Worm (Caenorhabditis elegans) whole organism, early embryonic: Measurements from ENCODE around the gene T22F3.10.
"Not testable (repeated sequence)": the region's sequence is repeated elsewhere in the genome, so short reads cannot be mapped to it uniquely, and the experiment has no call there.

Experiments used
- B0310.2 ChIP-seq: sonication (generic microtip); optimal IDR thresholded peaks from 2 replicates; lab custom pipeline; 2016; ENCODE audit warnings: mild to moderate bottlenecking, missing genetic modification characterization, missing compliant biosample characterization
- F13C5.2 ChIP-seq: sonication (generic microtip); optimal IDR thresholded peaks from 2 replicates; lab custom pipeline; 2017; ENCODE audit warnings: mild to moderate bottlenecking, missing genetic modification characterization, inconsistent platforms, missing compliant biosample characterization
- aly-1 ChIP-seq: sonication (generic microtip); optimal IDR thresholded peaks from 2 replicates; lab custom pipeline; 2016; ENCODE audit warnings: missing genetic modification characterization, missing compliant biosample characterization
- ama-1 ChIP-seq: fragments of 150-350 bp; optimal IDR thresholded peaks from 2 replicates; lab custom pipeline; 2014
- ceh-13 ChIP-seq: fragments of 200-800 bp; sonication (Bioruptor generic); optimal IDR thresholded peaks from 2 replicates; lab custom pipeline; 2018; ENCODE audit warnings: mild to moderate bottlenecking, missing genetic modification characterization, missing compliant biosample characterization
- ceh-36 ChIP-seq: sonication (generic microtip); optimal IDR thresholded peaks from 2 replicates; lab custom pipeline; 2016; ENCODE audit warnings: missing genetic modification characterization, inconsistent platforms, missing compliant biosample characterization
- ets-7 ChIP-seq: sonication (generic microtip); optimal IDR thresholded peaks from 2 replicates; lab custom pipeline; 2016; ENCODE audit warnings: missing genotype, missing genetic modification characterization, missing compliant biosample characterization
- flt-1 ChIP-seq: fragments of 200-800 bp; sonication (Bioruptor generic); IDR thresholded peaks from 2 replicates; pipeline ENCODE4 v1.3.6; 2022; ENCODE audit warnings: missing genetic modification characterization, missing compliant biosample characterization
- hmbx-1 ChIP-seq: sonication (generic microtip); optimal IDR thresholded peaks from 2 replicates; lab custom pipeline; 2016; ENCODE audit warnings: mild to moderate bottlenecking, missing genetic modification characterization, missing compliant biosample characterization
- hmg-4 ChIP-seq: fragments of 200-800 bp; sonication (Bioruptor generic); optimal IDR thresholded peaks from 2 replicates; lab custom pipeline; 2018; ENCODE audit warnings: mild to moderate bottlenecking, missing genetic modification characterization, missing compliant biosample characterization
- hnd-1 ChIP-seq: sonication (generic microtip); optimal IDR thresholded peaks from 2 replicates; lab custom pipeline; 2016; ENCODE audit warnings: missing genetic modification characterization, missing compliant biosample characterization
- pes-1 ChIP-seq: fragments of 200-800 bp; sonication (Bioruptor generic); IDR thresholded peaks from 2 replicates; pipeline ENCODE4 v1.3.6; 2022; ENCODE audit warnings: missing genetic modification reagents, missing genetic modification characterization, missing compliant biosample characterization
- scrt-1 ChIP-seq: fragments of 200-800 bp; sonication (Bioruptor generic); IDR thresholded peaks from 2 replicates; pipeline ENCODE4 v1.3.6; 2022; ENCODE audit warnings: missing genetic modification characterization, missing compliant biosample characterization
- sea-1 ChIP-seq: fragments of 200-800 bp; sonication (Bioruptor generic); conservative IDR thresholded peaks from 2 replicates; pipeline ENCODE4 v1.3.6; 2022; ENCODE audit warnings: missing genetic modification characterization, missing compliant biosample characterization
- tbx-11 ChIP-seq: fragments of 200-800 bp; sonication (Bioruptor generic); IDR thresholded peaks from 2 replicates; pipeline ENCODE4 v1.3.6; 2022; ENCODE audit warnings: missing genetic modification characterization, missing compliant biosample characterization
- tbx-37 ChIP-seq: fragments of 200-800 bp; sonication (Bioruptor generic); conservative IDR thresholded peaks from 2 replicates; pipeline ENCODE4 v1.3.6; 2022; ENCODE audit warnings: missing genetic modification reagents, missing genetic modification characterization, missing compliant biosample characterization
- tra-4 ChIP-seq: sonication (generic microtip); optimal IDR thresholded peaks from 2 replicates; lab custom pipeline; 2017; ENCODE audit warnings: missing genetic modification characterization, missing compliant biosample characterization

Gene T22F3.10

DNA sequence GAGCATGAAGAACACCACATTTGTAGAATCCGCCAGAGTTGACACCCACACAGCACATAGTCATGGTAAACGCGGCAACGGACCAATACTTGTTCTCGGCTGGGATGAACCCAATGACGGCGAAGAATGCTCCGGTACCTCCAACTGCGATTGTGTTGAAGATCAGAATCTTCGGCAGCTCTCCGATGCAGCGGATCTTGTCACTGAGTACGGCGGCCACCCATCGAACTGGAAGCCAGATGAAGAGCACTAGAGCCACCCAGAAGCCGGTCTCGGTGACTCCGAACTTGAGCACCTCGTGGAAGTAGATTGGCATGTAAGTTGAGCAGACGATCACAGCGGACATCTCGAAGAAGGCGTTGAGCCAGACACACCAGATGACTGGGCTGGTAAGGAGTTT lies 1.5 kb upstream of the T22F3.10 start:
- no peak for TF ChIP-seq ceh-36 (tag; lab: Kevin White, UChicago)
- no peak for TF ChIP-seq ceh-13 (GFP tag; lab: Kevin White, UChicago)
- TF ChIP-seq tbx-37 (GFP tag; lab: Robert Waterston, UW) = no peak
- no peak for TF ChIP-seq ets-7 (tag; lab: Kevin White, UChicago)
- no peak for TF ChIP-seq hmg-4 (GFP tag; lab: Kevin White, UChicago)
- no peak for TF ChIP-seq tra-4 (tag; lab: Kevin White, UChicago)
- no peak for TF ChIP-seq B0310.2 (tag; lab: Kevin White, UChicago)
- no peak for TF ChIP-seq sea-1 (GFP tag; lab: Robert Waterston, UW)
- no peak for TF ChIP-seq ama-1
- no peak for TF ChIP-seq hnd-1 (tag; lab: Kevin White, UChicago)
- TF ChIP-seq F13C5.2 (tag; lab: Kevin White, UChicago) = no peak
- no peak for TF ChIP-seq aly-1 (tag; lab: Kevin White, UChicago)
- no peak for TF ChIP-seq flt-1 (GFP tag; lab: Robert Waterston, UW)
- TF ChIP-seq hmbx-1 = no peak
- TF ChIP-seq scrt-1 = no peak

DNA sequence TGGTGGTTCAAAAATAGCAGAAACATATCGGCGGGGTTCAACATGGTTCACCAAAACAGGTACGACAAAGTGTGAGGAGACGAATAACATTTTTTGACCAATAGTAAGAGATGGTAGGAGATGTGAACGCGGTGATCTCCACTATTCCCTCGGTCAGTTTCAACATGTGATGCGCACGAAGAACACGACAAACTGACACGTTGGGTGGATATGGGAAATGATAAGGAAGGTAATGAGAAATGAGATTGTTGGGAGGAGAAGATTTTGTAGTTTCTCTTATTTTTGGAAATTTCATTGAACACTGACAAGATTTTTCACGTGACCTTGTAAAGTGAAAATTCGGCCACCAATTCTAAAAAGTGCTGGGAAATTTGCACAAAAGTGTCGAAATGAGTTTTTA lies 845 bp downstream of the T22F3.10 start:
- no peak for TF ChIP-seq flt-1 (GFP tag; lab: Robert Waterston, UW)
- TF ChIP-seq pes-1 (GFP tag; lab: Robert Waterston, UW) = no peak
- no peak for TF ChIP-seq ets-7 (tag; lab: Kevin White, UChicago)
- TF ChIP-seq hmbx-1 = no peak
- no peak for TF ChIP-seq ceh-13 (GFP tag; lab: Kevin White, UChicago)
- no peak for TF ChIP-seq hmg-4 (GFP tag; lab: Kevin White, UChicago)
- TF ChIP-seq sea-1 (GFP tag; lab: Robert Waterston, UW) = no peak
- no peak for TF ChIP-seq ceh-36 (tag; lab: Kevin White, UChicago)
- no peak for TF ChIP-seq hnd-1 (tag; lab: Kevin White, UChicago)
- no peak for TF ChIP-seq tra-4 (tag; lab: Kevin White, UChicago)
- TF ChIP-seq B0310.2 (tag; lab: Kevin White, UChicago) = no peak
- no peak for TF ChIP-seq tbx-11 (GFP tag; lab: Robert Waterston, UW)
- TF ChIP-seq aly-1 (tag; lab: Kevin White, UChicago) = no peak
- TF ChIP-seq tbx-37 (GFP tag; lab: Robert Waterston, UW) = no peak
- TF ChIP-seq F13C5.2 (tag; lab: Kevin White, UChicago) = no peak
- TF ChIP-seq scrt-1 = no peak
- no peak for TF ChIP-seq ama-1

DNA sequence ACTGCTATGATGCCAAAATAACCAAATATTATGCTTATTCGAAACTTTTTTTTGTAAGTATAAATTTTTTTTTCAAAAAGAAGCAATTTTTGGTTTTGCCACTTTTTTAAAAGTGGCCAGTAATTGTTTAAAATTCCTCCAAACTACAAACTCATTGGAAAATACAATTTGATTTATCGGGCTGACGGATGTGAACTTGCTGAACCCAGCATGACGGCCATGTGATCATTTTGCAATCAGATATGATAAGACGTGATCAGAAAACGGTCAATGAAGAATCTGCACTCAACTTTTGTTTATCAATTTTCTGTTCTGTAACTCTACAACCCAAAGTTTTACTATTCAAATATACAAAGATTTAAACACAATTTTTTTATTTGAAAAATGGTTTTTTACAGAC lies 5.2 kb downstream of the T22F3.10 start:
- TF ChIP-seq ama-1 = no peak
- no peak for TF ChIP-seq tbx-37 (GFP tag; lab: Robert Waterston, UW)
- TF ChIP-seq F13C5.2 (tag; lab: Kevin White, UChicago) = no peak
- no peak for TF ChIP-seq hmbx-1
- TF ChIP-seq aly-1 (tag; lab: Kevin White, UChicago) = no peak
- no peak for TF ChIP-seq ceh-36 (tag; lab: Kevin White, UChicago)
- TF ChIP-seq ceh-13 (GFP tag; lab: Kevin White, UChicago) = no peak
- TF ChIP-seq tbx-11 (GFP tag; lab: Robert Waterston, UW) = no peak
- TF ChIP-seq sea-1 (GFP tag; lab: Robert Waterston, UW) = no peak

DNA sequence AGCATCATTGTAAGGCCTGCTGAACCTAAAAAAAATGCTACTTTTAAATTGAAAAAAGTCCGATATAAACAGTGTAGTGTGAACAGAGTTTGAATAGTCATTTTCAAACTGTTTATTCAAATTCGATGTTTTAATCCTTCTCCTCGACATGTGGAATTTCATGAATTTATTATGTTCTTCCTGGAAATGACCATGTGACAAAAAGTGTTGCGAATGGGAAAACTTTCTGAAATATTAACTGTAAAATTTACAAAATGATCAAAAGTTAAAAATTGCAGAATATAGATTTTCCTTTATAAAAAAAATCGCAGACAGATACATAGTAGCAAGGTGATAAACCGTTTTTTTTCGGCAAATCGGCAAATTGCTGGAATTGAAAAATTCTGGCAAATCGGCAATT lies 6.2 kb downstream of the T22F3.10 start, which contains the start of gene T22F3.8:
T22F3.8 (minus strand) TSS at position 101 of the 400 bp plus-strand sequence.
- no peak for TF ChIP-seq F13C5.2 (tag; lab: Kevin White, UChicago)
- TF ChIP-seq ama-1 = no peak
- TF ChIP-seq scrt-1 = no peak
- TF ChIP-seq flt-1 (GFP tag; lab: Robert Waterston, UW) = no peak
- no peak for TF ChIP-seq aly-1 (tag; lab: Kevin White, UChicago)
- no peak for TF ChIP-seq ceh-13 (GFP tag; lab: Kevin White, UChicago)
- TF ChIP-seq tra-4 (tag; lab: Kevin White, UChicago) = no peak
- no peak for TF ChIP-seq hmbx-1
- TF ChIP-seq tbx-11 (GFP tag; lab: Robert Waterston, UW) = no peak
- no peak for TF ChIP-seq tbx-37 (GFP tag; lab: Robert Waterston, UW)
- no peak for TF ChIP-seq sea-1 (GFP tag; lab: Robert Waterston, UW)
- no peak for TF ChIP-seq pes-1 (GFP tag; lab: Robert Waterston, UW)
- no peak for TF ChIP-seq hnd-1 (tag; lab: Kevin White, UChicago)

DNA sequence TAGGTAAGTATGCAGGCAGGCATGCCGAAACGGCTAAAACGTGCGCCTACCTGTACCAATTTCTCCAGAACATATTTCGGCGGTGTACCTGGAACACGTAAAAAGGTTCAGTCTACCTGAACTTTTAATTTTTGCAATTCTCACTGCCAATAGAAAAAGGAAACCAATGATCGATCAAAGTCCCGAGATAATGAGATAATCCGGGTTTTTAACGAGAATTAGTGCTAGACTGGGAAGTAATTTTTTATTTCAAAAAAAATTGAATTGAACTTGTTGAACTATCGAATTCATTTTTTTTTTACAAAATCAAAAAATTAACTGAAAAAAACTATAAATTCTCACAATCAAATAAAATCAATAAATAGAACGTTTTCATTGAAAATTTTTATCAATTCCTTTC lies 11.0 kb downstream of the T22F3.10 start, which contains the start of gene T22F3.7:
T22F3.7 (minus strand) TSS at position 101 of the 400 bp plus-strand sequence.
- no peak for TF ChIP-seq aly-1 (tag; lab: Kevin White, UChicago)
- no peak for TF ChIP-seq ets-7 (tag; lab: Kevin White, UChicago)
- no peak for TF ChIP-seq hmbx-1
- no peak for TF ChIP-seq ceh-36 (tag; lab: Kevin White, UChicago)
- no peak for TF ChIP-seq F13C5.2 (tag; lab: Kevin White, UChicago)
- TF ChIP-seq tra-4 (tag; lab: Kevin White, UChicago) = no peak
- no peak for TF ChIP-seq tbx-11 (GFP tag; lab: Robert Waterston, UW)

DNA sequence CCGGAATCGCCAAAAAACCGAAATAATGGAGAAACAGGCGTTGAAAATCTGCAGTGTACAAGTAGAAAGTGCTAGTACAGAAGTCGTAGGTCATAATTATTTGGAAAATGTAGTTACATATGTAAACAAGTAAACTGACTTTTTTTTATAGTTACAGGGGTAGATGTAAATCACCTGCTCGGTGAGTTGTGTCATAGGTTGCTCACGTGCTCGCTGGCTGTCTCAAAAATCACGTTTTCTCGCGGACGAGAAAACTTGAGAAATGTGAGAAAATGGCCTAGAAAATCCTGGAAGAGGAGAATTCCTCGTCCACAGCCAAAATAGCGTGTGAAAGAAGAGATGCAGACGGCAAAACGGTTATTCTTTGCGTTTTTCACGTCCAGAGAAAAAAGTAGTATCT lies 14.5 kb downstream of the T22F3.10 start, which contains the start of gene srh-212:
srh-212 (minus strand) TSS at position 101 of the 400 bp plus-strand sequence.
- TF ChIP-seq flt-1 (GFP tag; lab: Robert Waterston, UW); hmg-4 (GFP tag; lab: Kevin White, UChicago); ama-1: not testable (repeated sequence)

DNA sequence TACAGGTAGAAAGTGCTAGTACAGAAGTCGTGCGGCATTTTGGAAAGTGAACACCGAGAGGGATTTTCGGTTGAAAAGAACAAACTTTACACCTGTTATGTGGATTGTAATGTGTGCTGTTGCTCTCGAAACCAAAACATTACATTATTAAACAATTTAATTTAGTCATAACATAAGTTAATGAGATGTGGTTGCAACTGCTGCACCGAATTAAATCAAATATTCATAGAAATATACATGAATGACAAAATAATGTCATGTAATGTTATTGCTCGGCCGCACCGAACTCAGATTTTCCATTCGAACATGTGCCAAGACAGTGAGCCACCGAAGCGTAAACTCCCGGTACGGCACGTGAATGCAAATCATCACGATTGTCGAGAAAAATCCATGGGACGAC lies 16.6 kb downstream of the T22F3.10 start, which contains the start of gene srh-213:
srh-213 (minus strand) TSS at position 101 of the 400 bp plus-strand sequence.
- no peak for TF ChIP-seq tbx-11 (GFP tag; lab: Robert Waterston, UW)
- TF ChIP-seq tbx-37 (GFP tag; lab: Robert Waterston, UW) = no peak
- no peak for TF ChIP-seq hnd-1 (tag; lab: Kevin White, UChicago)
